Worm (Caenorhabditis elegans) whole organism, L4/young adult: ENCODE measurements around the gene C03H5.7.

Source experiments
- W03F9.2 ChIP-seq: fragments of 150-350 bp; optimal IDR thresholded peaks from 2 replicates; lab custom pipeline; 2014; ENCODE audit warnings: missing biosample characterization, missing genetic modification characterization
- dao-5 ChIP-seq: sonication (generic microtip); optimal IDR thresholded peaks from 2 replicates; lab custom pipeline; 2016; ENCODE audit warnings: missing genotype, missing genetic modification characterization, moderate library complexity, missing compliant biosample characterization
- him-1 ChIP-seq: sonication (generic microtip); optimal IDR thresholded peaks from 2 replicates; lab custom pipeline; 2016; ENCODE audit warnings: missing genotype, missing genetic modification reagents, missing genetic modification characterization, missing compliant biosample characterization

Gene C03H5.7

DNA sequence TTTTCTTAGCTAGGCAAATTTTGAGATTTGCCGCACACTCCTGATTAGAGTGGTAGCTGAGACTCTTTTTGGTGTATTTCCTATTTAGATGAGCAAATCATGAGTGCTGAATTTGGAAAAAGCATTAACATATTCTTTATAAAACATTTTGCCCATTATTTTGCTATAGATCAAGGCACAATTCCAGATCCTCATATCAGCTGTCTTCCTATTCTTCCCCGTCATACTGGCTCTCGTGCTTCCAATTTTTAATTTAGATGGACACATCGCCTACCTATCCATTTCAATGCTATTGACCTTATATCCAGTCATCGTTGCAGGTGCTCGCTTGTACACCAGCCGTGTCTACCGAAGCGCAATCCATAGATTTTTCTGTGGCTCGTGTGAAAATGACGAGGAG lies at the start of gene C03H5.7:
C03H5.7 (plus strand) TSS at position 301 of the 400 bp plus-strand sequence.
- TF ChIP-seq W03F9.2 (tag; lab: Kevin White, UChicago) (no peak), dao-5 (tag; lab: Kevin White, UChicago) (no peak), him-1 (tag; lab: Kevin White, UChicago) (no peak)

DNA sequence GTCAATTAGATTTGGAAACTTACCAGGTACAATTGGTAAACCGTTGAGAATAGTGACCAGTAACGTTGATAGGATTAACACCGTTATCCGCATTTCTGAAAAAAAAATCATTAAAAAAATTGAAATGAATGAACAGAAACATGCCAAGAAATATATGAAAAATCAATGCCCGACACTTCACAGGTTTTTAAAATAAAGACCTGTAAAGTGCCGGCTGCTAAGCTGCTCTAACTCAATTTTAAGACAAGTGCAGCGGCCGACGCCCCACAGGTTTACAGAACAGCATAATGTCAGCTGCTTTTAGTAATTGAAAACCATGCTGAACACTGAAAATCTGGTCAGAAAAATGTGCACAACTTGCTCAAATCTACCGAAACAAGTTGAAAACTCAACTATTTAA lies 47.6 kb upstream of the C03H5.7 start, which contains the start of gene cbn-1:
cbn-1 (minus strand) TSS at position 101 of the 400 bp plus-strand sequence.
- TF ChIP-seq him-1 (tag; lab: Kevin White, UChicago) (no peak), dao-5 (tag; lab: Kevin White, UChicago) (no peak), W03F9.2 (tag; lab: Kevin White, UChicago) (no peak)

DNA sequence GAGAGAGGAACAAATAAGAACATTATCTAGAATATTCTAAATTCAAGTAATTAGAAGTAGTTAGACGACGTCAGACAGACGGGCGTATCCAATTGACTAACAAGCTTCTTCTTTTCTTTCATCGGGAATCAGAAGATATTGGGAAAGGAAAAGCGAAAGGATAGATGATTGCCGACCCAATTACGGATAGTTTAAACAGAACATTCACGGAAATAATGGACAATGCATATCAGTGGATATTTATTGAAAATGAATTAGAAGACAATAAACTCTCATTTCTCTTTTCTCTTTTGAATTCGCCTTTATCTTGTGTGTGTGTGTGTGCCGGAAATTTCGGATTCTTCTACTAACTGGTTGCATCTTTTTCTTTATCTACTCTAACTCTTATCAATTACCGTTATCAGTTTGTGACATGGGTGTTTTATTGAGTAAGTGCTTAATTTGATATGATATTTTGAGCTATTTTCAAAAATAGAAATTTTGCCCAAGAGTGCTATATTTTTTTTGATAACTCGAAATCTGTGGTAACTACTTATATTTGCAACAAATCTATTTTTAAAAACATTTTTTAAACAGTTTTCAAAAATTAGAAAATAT lies 46.1 kb upstream of the C03H5.7 start:
- no peak for TF ChIP-seq W03F9.2 (tag; lab: Kevin White, UChicago)
- TF ChIP-seq dao-5 (tag; lab: Kevin White, UChicago) = no peak
- TF ChIP-seq him-1 (tag; lab: Kevin White, UChicago) = no peak

DNA sequence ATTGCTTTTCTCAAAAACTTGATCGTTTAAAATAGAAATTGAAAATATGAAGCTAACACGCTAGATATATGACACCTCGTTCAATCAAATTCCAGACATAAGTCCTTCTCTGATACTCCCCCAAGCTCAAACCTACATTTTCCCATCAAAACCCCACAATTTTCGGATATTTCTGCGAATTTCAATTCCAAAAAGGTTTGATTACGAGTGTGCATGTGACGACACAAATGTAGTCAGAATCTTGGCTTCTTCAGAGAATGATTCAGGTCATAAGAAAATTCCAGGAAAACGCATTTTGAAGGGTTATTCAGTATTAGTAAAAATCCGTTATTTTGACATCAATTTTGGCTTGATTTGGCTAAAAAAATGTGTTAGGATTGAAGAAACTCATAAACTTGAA lies 45.2 kb upstream of the C03H5.7 start:
- TF ChIP-seq W03F9.2 (tag; lab: Kevin White, UChicago) = no peak
- TF ChIP-seq him-1 (tag; lab: Kevin White, UChicago) = no peak
- TF ChIP-seq dao-5 (tag; lab: Kevin White, UChicago) = no peak

DNA sequence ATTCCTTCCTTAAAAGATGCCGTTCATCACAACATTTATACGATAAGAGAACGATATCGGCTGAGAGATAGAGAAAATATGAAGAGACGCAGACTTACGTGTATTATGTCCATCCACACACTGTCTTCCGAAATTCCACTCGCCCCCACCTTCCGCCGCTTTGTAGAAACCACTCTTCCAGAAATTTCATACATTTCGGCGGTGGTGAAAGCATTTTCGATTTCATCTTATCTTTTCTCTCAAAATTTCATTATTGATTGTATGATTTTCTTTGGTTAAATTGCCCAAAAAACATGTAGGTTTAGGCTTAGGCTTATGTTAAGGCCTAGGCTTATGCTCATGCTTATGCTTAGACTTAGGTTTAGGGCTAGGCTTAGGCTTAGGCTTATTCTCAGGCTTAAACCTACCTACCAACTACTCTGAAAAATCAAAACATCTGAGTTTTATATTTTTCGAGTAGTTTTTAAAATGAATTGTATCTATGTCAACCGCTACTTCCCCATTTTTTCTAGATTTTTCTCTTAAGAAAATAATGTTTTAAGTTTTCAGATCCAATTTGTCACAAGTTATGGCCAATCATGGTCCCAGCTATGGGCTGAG lies 42.7 kb upstream of the C03H5.7 start, which contains the start of gene cpn-2:
cpn-2 (plus strand) TSS at position 550 of the 600 bp plus-strand sequence.
- TF ChIP-seq W03F9.2 (tag; lab: Kevin White, UChicago) (no peak), him-1 (tag; lab: Kevin White, UChicago) (no peak), dao-5 (tag; lab: Kevin White, UChicago) (no peak)

DNA sequence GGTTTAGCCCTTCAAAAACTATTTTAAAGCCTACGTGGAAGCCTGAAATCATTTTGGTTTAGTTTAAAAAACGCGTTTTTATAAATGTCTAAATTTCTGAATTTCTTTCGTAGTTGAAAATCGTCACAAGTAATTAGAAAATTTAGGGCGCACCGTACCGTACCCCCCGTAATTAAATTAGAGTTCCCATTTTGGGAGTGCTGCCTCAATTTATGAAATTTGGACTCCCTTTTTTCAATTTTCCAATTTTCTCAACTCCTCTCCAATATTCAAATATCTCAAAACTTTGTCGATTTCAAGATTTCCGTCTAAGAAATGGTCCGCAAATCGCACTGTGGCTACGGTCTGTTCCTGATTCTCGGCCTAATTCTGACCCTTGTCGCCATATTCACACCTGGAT lies 39.8 kb upstream of the C03H5.7 start, which contains the start of gene clc-31:
clc-31 (plus strand) TSS at position 301 of the 400 bp plus-strand sequence.
- TF ChIP-seq dao-5 (tag; lab: Kevin White, UChicago) (no peak), him-1 (tag; lab: Kevin White, UChicago) (no peak), W03F9.2 (tag; lab: Kevin White, UChicago) (no peak)

DNA sequence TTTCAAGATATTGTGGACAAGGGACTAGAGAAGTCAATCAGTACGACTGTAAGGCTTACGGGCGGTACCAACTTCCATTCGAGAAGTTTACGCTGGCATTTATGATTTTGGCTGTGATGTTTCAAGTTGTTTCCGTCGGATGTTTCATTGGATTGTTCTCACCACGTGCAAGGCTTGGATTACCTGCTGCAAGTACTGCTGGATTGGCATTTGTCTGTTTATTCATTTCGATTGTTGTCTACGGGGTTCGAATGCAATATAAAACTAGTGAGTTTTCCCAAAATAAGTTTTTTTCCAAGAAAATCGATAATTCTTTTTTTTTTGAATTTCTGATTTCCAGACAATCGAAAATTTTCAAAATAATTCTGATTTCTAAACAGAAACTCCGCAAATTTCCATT lies 39.3 kb upstream of the C03H5.7 start:
- no peak for TF ChIP-seq dao-5 (tag; lab: Kevin White, UChicago)
- TF ChIP-seq him-1 (tag; lab: Kevin White, UChicago) = no peak
- no peak for TF ChIP-seq W03F9.2 (tag; lab: Kevin White, UChicago)

DNA sequence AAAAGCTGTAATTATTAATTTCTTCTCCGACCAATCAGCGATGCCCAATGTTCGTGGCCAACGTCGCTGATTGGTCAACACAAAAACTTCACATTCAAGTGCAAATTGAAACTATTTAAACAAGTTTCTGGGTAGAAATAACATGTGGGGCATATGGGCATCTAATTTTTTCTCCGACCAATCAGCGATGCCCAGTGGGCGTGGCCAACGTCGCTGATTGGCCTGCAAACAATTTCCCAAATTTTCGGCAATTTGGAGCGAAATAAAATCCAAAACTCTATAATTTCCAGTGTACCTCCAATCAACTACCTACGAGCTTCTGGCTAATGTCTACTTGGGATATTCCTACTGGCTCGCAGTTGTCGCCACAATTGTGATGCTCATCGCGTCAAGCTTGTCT lies 38.8 kb upstream of the C03H5.7 start:
- TF ChIP-seq dao-5 (tag; lab: Kevin White, UChicago) = no peak
- no peak for TF ChIP-seq W03F9.2 (tag; lab: Kevin White, UChicago)
- no peak for TF ChIP-seq him-1 (tag; lab: Kevin White, UChicago)

DNA sequence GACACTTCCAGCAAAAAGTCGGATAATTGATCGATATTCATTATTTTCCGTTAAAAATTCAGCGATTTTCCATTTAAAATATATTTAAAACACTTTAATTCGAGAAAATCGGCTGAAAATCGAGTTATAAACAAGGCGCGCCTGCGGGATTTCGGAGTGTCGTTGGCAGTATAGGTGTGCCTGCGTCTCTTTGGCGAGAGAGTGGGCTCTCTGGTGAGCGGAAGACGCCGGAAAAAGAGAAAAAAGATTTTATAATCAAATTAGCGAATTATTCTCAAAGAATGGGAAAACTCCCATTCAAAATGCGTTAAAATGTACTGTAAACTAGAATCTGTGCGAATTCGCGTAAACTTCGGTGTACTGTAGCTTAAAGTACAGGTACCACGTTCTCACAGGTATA lies 32.3 kb upstream of the C03H5.7 start, which contains the start of gene D1069.3:
D1069.3 (minus strand) TSS at position 158 of the 400 bp plus-strand sequence.
- TF ChIP-seq him-1 (tag; lab: Kevin White, UChicago) = no peak
- no peak for TF ChIP-seq dao-5 (tag; lab: Kevin White, UChicago)
- TF ChIP-seq W03F9.2 (tag; lab: Kevin White, UChicago) = no peak

DNA sequence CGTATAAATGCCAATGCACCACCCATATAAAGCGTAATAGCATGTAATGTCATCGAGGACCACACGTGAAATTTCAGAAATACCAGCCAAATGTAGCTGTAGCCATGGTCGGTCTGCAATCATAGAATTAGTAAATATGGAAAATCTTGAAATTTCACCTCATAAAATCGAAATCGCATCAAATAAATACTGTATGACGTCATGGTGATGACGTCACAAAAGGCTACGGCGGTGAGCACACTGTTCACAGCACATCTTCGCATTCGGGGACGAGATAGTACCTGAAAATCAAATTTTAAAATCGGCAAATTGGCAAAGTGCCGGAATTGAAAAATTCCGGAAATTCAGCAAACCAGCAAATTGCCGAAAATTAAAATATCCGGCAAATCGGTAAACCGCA lies 30.3 kb upstream of the C03H5.7 start:
- no peak for TF ChIP-seq W03F9.2 (tag; lab: Kevin White, UChicago)

DNA sequence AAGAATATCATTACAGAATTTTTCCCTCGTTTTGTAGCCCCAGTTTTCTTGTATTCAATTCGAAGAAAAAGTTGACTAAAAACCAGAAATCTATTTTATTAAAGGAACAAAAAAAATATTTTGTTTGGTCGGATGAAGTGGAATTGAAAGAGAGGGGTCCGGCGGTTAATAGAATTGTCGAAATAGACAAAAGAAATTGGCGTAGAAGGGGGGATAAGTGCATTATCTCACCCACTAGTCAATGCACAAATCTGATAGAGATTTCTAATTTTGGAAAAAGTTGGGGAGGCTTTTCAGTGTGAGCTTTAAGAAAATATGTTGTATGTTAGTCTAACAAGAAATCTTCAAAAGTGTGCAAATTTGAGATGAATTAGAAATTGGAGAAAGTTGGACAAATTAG lies 25.5 kb upstream of the C03H5.7 start:
- no peak for TF ChIP-seq him-1 (tag; lab: Kevin White, UChicago)

DNA sequence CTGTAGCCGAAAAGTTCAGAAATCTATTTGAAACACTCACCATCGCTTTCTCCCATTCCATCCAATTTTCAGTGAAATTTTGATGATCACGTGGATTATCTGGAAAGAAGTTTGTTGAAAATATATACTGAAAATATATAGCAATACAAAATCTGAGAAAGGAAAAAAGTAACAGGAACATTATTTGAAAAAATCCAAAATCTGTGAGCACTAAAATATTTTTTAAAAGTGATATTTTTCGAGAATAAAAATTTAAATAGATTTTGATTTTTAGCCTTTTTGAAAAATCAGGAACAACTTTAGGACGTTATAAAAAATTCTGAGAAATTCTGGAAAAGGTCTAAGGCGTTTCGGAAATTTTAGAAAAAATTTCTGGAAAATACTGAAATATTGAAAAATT lies 23.1 kb upstream of the C03H5.7 start, which contains the start of gene dmsr-4:
dmsr-4 (minus strand) TSS at position 101 of the 400 bp plus-strand sequence.
- TF ChIP-seq him-1 (tag; lab: Kevin White, UChicago) = no peak
- TF ChIP-seq dao-5 (tag; lab: Kevin White, UChicago) = no peak
- TF ChIP-seq W03F9.2 (tag; lab: Kevin White, UChicago) = no peak

DNA sequence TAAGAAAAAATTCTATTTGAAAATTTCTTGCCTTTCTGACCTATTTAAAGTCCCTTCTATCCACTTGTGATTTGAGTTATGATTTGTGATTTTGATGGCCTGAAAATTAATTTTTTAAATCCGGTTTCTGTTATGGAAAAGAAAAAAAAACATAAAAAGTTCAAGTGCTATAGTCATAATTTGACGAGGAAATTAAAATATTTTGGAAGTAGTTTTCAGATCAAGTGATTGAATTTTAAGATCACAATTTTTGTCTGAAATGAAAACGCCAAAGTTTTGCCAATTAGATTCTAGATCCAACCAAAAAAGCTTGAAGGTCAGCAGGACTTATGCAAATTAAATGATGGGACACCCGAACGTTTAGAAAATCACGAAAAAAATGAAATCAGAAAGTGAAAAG lies 12.6 kb upstream of the C03H5.7 start, which contains the start of gene ptr-3:
ptr-3 (minus strand) TSS at position 101 of the 400 bp plus-strand sequence.
- TF ChIP-seq W03F9.2 (tag; lab: Kevin White, UChicago) = no peak
- no peak for TF ChIP-seq dao-5 (tag; lab: Kevin White, UChicago)
- TF ChIP-seq him-1 (tag; lab: Kevin White, UChicago) = no peak

DNA sequence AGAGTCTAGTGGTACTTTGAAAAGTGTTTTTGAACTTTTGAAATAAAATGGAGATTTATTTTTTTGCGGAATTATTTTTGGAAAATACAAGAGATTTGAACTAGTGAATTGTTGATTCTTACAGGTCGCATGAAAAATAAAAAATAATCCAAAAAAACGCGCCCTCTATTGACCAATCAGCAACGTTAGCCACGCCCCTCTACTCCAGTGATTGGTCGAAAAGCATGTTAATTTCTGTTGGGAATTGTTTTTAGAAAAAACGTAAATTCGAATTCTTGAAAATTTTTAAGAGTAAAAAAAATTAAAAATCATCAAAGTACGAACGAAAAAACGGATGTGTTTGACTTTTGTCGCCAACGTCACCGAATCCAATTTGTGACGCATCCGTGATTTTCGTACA lies 9.6 kb upstream of the C03H5.7 start:
- TF ChIP-seq W03F9.2 (tag; lab: Kevin White, UChicago) (no peak), dao-5 (tag; lab: Kevin White, UChicago) (no peak), him-1 (tag; lab: Kevin White, UChicago) (no peak)
